Worm (Caenorhabditis elegans) whole organism, young adult: ENCODE results near the gene H41C03.1.

Source experiments
- atf-7 ChIP-seq: sonication (generic microtip); optimal IDR thresholded peaks from 2 replicates; lab custom pipeline; 2017; ENCODE audit warnings: mild to moderate bottlenecking, missing genetic modification characterization, missing compliant biosample characterization
- attf-5 ChIP-seq: fragments of 200-800 bp; sonication (Bioruptor generic); optimal IDR thresholded peaks from 2 replicates; lab custom pipeline; 2018; ENCODE audit warnings: mild to moderate bottlenecking, missing genetic modification characterization, missing compliant biosample characterization
- dpl-1 ChIP-seq: fragments of 150-350 bp; optimal IDR thresholded peaks from 2 replicates; lab custom pipeline; 2014; ENCODE audit warnings: missing biosample characterization, missing genetic modification reagents, missing genetic modification characterization
- nfya-1 ChIP-seq: sonication (generic microtip); optimal IDR thresholded peaks from 2 replicates; lab custom pipeline; 2017; ENCODE audit warnings: antibody characterized with exemption, missing compliant biosample characterization, missing genetic modification characterization, borderline replicate concordance; ENCODE audit not compliant: insufficient read depth
- repo-1 ChIP-seq: sonication (generic microtip); optimal IDR thresholded peaks from 2 replicates; lab custom pipeline; 2017; ENCODE audit warnings: mild to moderate bottlenecking, missing genetic modification characterization, missing compliant biosample characterization
- snpc-3.4 ChIP-seq: sonication (generic microtip); optimal IDR thresholded peaks from 2 replicates; lab custom pipeline; 2017; ENCODE audit warnings: missing genetic modification characterization, mild to moderate bottlenecking, missing compliant biosample characterization, antibody characterized with exemption, moderate library complexity, missing genotype, missing genetic modification reagents
- sptf-2 ChIP-seq: fragments of 200-800 bp; sonication (Bioruptor generic); optimal IDR thresholded peaks from 2 replicates; lab custom pipeline; 2018; ENCODE audit warnings: mild to moderate bottlenecking, missing genetic modification characterization, missing compliant biosample characterization
- unc-130 ChIP-seq: sonication (generic microtip); optimal IDR thresholded peaks from 2 replicates; lab custom pipeline; 2016; ENCODE audit warnings: missing genetic modification reagents, missing genetic modification characterization, missing compliant biosample characterization

ce11 chrII:5899080-5899479 lies 44.9 kb downstream of the H41C03.1 start:
- TF ChIP-seq snpc-3.4 (tag; lab: Kevin White, UChicago) = no peak
- TF ChIP-seq nfya-1 (tag; lab: Kevin White, UChicago) = no peak
- no peak for TF ChIP-seq dpl-1 (GFP tag; lab: Kevin White, UChicago)
- no peak for TF ChIP-seq atf-7
- no peak for TF ChIP-seq unc-130 (GFP tag; lab: Kevin White, UChicago)
- TF ChIP-seq attf-5 (GFP tag; lab: Kevin White, UChicago) = no peak
- no peak for TF ChIP-seq repo-1 (tag; lab: Kevin White, UChicago)
- TF ChIP-seq sptf-2 (GFP tag; lab: Kevin White, UChicago) = no peak
